Fruit fly (Drosophila melanogaster) whole organism, prepupa: ENCODE results near the gene kek6.

Experiments used
- CG10631 ChIP-seq: fragments of 200-800 bp; sonication (Bioruptor generic); optimal IDR thresholded peaks from 2 replicates; lab custom pipeline; 2016; ENCODE audit warnings: missing biosample characterization, missing genetic modification characterization
- CG11294 ChIP-seq: fragments of 200-800 bp; sonication (Bioruptor generic); IDR thresholded peaks from 2 replicates; pipeline ENCODE4 v1.3.6; 2022; ENCODE audit warnings: missing biosample characterization, missing genetic modification characterization
- CG15336 ChIP-seq: fragments of 200-800 bp; sonication (Bioruptor generic); IDR thresholded peaks from 2 replicates; pipeline ENCODE4 v1.3.6; 2022; ENCODE audit warnings: missing biosample characterization, missing genetic modification characterization
- CG1621 ChIP-seq: fragments of 200-800 bp; sonication (Bioruptor generic); optimal IDR thresholded peaks from 3 replicates; lab custom pipeline; 2018; ENCODE audit warnings: missing biosample characterization, mild to moderate bottlenecking, missing genetic modification characterization
- CG3032 ChIP-seq: fragments of 200-800 bp; optimal IDR thresholded peaks from 2 replicates; lab custom pipeline; 2019; ENCODE audit warnings: missing biosample characterization, mild to moderate bottlenecking, missing genetic modification characterization, moderate library complexity
- CG31627 ChIP-seq: fragments of 200-800 bp; sonication (Bioruptor generic); optimal IDR thresholded peaks from 3 replicates; lab custom pipeline; 2016; ENCODE audit warnings: missing biosample characterization, missing genetic modification characterization
- CG34406 ChIP-seq: fragments of 200-800 bp; sonication (Bioruptor generic); optimal IDR thresholded peaks from 3 replicates; lab custom pipeline; 2016; ENCODE audit warnings: missing biosample characterization, missing genetic modification characterization
- CG3919 ChIP-seq: fragments of 200-800 bp; sonication (Bioruptor generic); optimal IDR thresholded peaks from 3 replicates; lab custom pipeline; 2016; ENCODE audit warnings: missing biosample characterization, missing genetic modification characterization
- CG4318 ChIP-seq: fragments of 200-800 bp; sonication (Bioruptor generic); optimal IDR thresholded peaks from 3 replicates; lab custom pipeline; 2017; ENCODE audit warnings: missing biosample characterization, mild to moderate bottlenecking, missing genetic modification characterization
- CG6163 ChIP-seq: fragments of 200-800 bp; sonication (Bioruptor generic); IDR thresholded peaks from 3 replicates; pipeline ENCODE4 v1.3.6; 2022; ENCODE audit warnings: missing biosample characterization, missing genetic modification characterization
- CG6276 ChIP-seq: fragments of 200-800 bp; sonication (Bioruptor generic); optimal IDR thresholded peaks from 2 replicates; lab custom pipeline; 2017; ENCODE audit warnings: missing biosample characterization, mild to moderate bottlenecking, missing genetic modification characterization
- CG6792 ChIP-seq: fragments of 200-800 bp; sonication (Bioruptor generic); optimal IDR thresholded peaks from 3 replicates; lab custom pipeline; 2016; ENCODE audit warnings: missing biosample characterization, missing genetic modification characterization
- CG6808 ChIP-seq: fragments of 200-800 bp; sonication (Bioruptor generic); optimal IDR thresholded peaks from 3 replicates; lab custom pipeline; 2017; ENCODE audit warnings: missing biosample characterization, missing genetic modification characterization, mild to moderate bottlenecking, moderate library complexity, missing genetic modification reagents
- CG6854 ChIP-seq: fragments of 200-800 bp; sonication (Bioruptor generic); optimal IDR thresholded peaks from 2 replicates; lab custom pipeline; 2017; ENCODE audit warnings: missing biosample characterization, mild to moderate bottlenecking, missing genetic modification characterization
- CG7368 ChIP-seq: fragments of 200-800 bp; sonication (Bioruptor generic); optimal IDR thresholded peaks from 3 replicates; lab custom pipeline; 2016; ENCODE audit warnings: missing biosample characterization, missing genetic modification characterization
- CG8319 ChIP-seq: fragments of 200-800 bp; sonication (Bioruptor generic); optimal IDR thresholded peaks from 3 replicates; lab custom pipeline; 2016; ENCODE audit warnings: missing biosample characterization, missing genetic modification characterization
- CG8632 ChIP-seq: fragments of 200-800 bp; sonication (Bioruptor generic); optimal IDR thresholded peaks from 3 replicates; lab custom pipeline; 2016; ENCODE audit warnings: missing biosample characterization, missing genetic modification characterization
- Eip78C ChIP-seq: fragments of 200-800 bp; sonication (Bioruptor generic); peaks from one replicate; lab custom pipeline; 2016; ENCODE audit warnings: missing biosample characterization, missing genetic modification characterization
- Ets21C ChIP-seq: fragments of 200-800 bp; sonication (Bioruptor generic); optimal IDR thresholded peaks from 3 replicates; lab custom pipeline; 2016; ENCODE audit warnings: missing biosample characterization, missing genetic modification characterization
- Ets96B ChIP-seq: fragments of 200-800 bp; optimal IDR thresholded peaks from 2 replicates; lab custom pipeline; 2019; ENCODE audit warnings: missing biosample characterization, mild to moderate bottlenecking, missing genetic modification characterization, moderate library complexity
- Gug ChIP-seq: fragments of 200-800 bp; sonication (Bioruptor generic); IDR thresholded peaks from 2 replicates; pipeline ENCODE4 v1.3.6; 2022; ENCODE audit warnings: missing biosample characterization, missing genetic modification characterization
- Hr39 ChIP-seq: fragments of 200-800 bp; sonication (Bioruptor generic); optimal IDR thresholded peaks from 2 replicates; lab custom pipeline; 2016; ENCODE audit warnings: missing biosample characterization, missing genetic modification characterization
- Hr4 ChIP-seq: fragments of 200-800 bp; sonication (Bioruptor generic); optimal IDR thresholded peaks from 3 replicates; lab custom pipeline; 2016; ENCODE audit warnings: missing biosample characterization, missing genetic modification characterization
- Lpt ChIP-seq: fragments of 200-800 bp; sonication (Bioruptor generic); optimal IDR thresholded peaks from 3 replicates; lab custom pipeline; 2016; ENCODE audit warnings: missing biosample characterization, missing genetic modification characterization
- Met ChIP-seq: fragments of 200-800 bp; sonication (Bioruptor generic); optimal IDR thresholded peaks from 3 replicates; lab custom pipeline; 2016; ENCODE audit warnings: missing biosample characterization, missing genetic modification characterization
- OdsH ChIP-seq: fragments of 200-800 bp; sonication (Bioruptor generic); optimal IDR thresholded peaks from 3 replicates; lab custom pipeline; 2016; ENCODE audit warnings: missing biosample characterization, missing genetic modification characterization
- Smox ChIP-seq: fragments of 200-800 bp; sonication (Bioruptor generic); optimal IDR thresholded peaks from 3 replicates; lab custom pipeline; 2016; ENCODE audit warnings: missing biosample characterization, missing genetic modification characterization
- Sox102F ChIP-seq: fragments of 200-800 bp; sonication (Bioruptor generic); optimal IDR thresholded peaks from 2 replicates; lab custom pipeline; 2016; ENCODE audit warnings: missing biosample characterization, mild to moderate bottlenecking, missing genetic modification characterization
- achi ChIP-seq: fragments of 200-800 bp; sonication (Bioruptor generic); optimal IDR thresholded peaks from 3 replicates; lab custom pipeline; 2016; ENCODE audit warnings: missing biosample characterization, missing genetic modification characterization
- acj6 ChIP-seq: fragments of 200-800 bp; sonication (Bioruptor generic); optimal IDR thresholded peaks from 3 replicates; lab custom pipeline; 2016; ENCODE audit warnings: missing biosample characterization, missing genetic modification characterization
- dac ChIP-seq: fragments of 200-800 bp; sonication (Bioruptor generic); optimal IDR thresholded peaks from 2 replicates; lab custom pipeline; 2017; ENCODE audit warnings: missing biosample characterization, mild to moderate bottlenecking, missing genetic modification characterization
- dsx ChIP-seq: fragments of 200-800 bp; optimal IDR thresholded peaks from 3 replicates; lab custom pipeline; 2019; ENCODE audit warnings: missing biosample characterization, mild to moderate bottlenecking, missing genetic modification characterization, moderate library complexity; ENCODE audit not compliant: poor library complexity, severe bottlenecking
- eg ChIP-seq: fragments of 200-800 bp; sonication (Bioruptor generic); IDR thresholded peaks from 3 replicates; pipeline ENCODE4 v1.3.6; 2022; ENCODE audit warnings: missing biosample characterization, missing genetic modification characterization
- fd59A ChIP-seq: fragments of 200-800 bp; sonication (Bioruptor generic); optimal IDR thresholded peaks from 2 replicates; lab custom pipeline; 2017; ENCODE audit warnings: missing biosample characterization, mild to moderate bottlenecking, missing genetic modification characterization, missing genetic modification reagents
- fkh ChIP-seq: fragments of 200-800 bp; sonication (Bioruptor generic); optimal IDR thresholded peaks from 3 replicates; lab custom pipeline; 2017; ENCODE audit warnings: missing biosample characterization, mild to moderate bottlenecking, missing genetic modification characterization, moderate library complexity
- net ChIP-seq: fragments of 200-800 bp; sonication (Bioruptor generic); optimal IDR thresholded peaks from 3 replicates; lab custom pipeline; 2016; ENCODE audit warnings: missing biosample characterization, missing genetic modification characterization
- pdm3 ChIP-seq: fragments of 200-800 bp; sonication (Bioruptor generic); optimal IDR thresholded peaks from 3 replicates; lab custom pipeline; 2016; ENCODE audit warnings: missing biosample characterization, missing genetic modification characterization
- salr ChIP-seq, 2 experiments: fragments of 200-800 bp; sonication (Bioruptor generic); optimal IDR thresholded peaks; 3 replicates each; lab custom pipeline; 2016 to 2018; ENCODE audit warnings: missing biosample characterization in 2 of 2, missing genetic modification characterization in 2 of 2, mild to moderate bottlenecking in 1 of 2
- spab ChIP-seq: fragments of 200-800 bp; sonication (Bioruptor generic); optimal IDR thresholded peaks from 2 replicates; lab custom pipeline; 2017; ENCODE audit warnings: missing biosample characterization, mild to moderate bottlenecking, missing genetic modification characterization, missing genetic modification reagents
- svp ChIP-seq: fragments of 200-800 bp; sonication (Bioruptor generic); peaks from one replicate; lab custom pipeline; 2016; ENCODE audit warnings: missing biosample characterization, missing genetic modification characterization
- topi ChIP-seq: fragments of 200-800 bp; sonication (Bioruptor generic); optimal IDR thresholded peaks from 3 replicates; lab custom pipeline; 2016; ENCODE audit warnings: missing biosample characterization, missing genetic modification characterization
- vri ChIP-seq: fragments of 200-800 bp; sonication (Bioruptor generic); optimal IDR thresholded peaks from 3 replicates; lab custom pipeline; 2016; ENCODE audit warnings: missing biosample characterization, mild to moderate bottlenecking, missing genetic modification characterization

kek6 gene

dm6 chr3R:31616001-31616400 is 5.9 kb upstream of the kek6 start, which contains the start of the genes Mnat9 and CG1792 (continued):
- peak; percentile 99 for TF ChIP-seq Ets96B
- TF ChIP-seq OdsH (GFP tag; lab: Kevin White, UChicago), result peak; percentile 100
- peak; percentile 99 for TF ChIP-seq Hr39 (GFP tag; lab: Kevin White, UChicago)
- TF ChIP-seq vri (GFP tag; lab: Kevin White, UChicago), result peak; percentile 98
- peak; percentile 99 for TF ChIP-seq CG3919 (GFP tag; lab: Kevin White, UChicago)
- TF ChIP-seq Gug (GFP tag; lab: Robert Waterston, UW), result peak; percentile 99
- TF ChIP-seq Smox (GFP tag; lab: Kevin White, UChicago), result peak; percentile 99
- peak; percentile 98 for TF ChIP-seq CG6792
- peak; percentile 100 for TF ChIP-seq eg (GFP tag; lab: Robert Waterston, UW)
- TF ChIP-seq CG6276 (GFP tag; lab: Kevin White, UChicago), result peak; percentile 96
- peak; percentile 99 for TF ChIP-seq Hr4 (GFP tag; lab: Kevin White, UChicago)
- peak; percentile 100 for TF ChIP-seq pdm3 (GFP tag; lab: Kevin White, UChicago)
- TF ChIP-seq CG7368, result peak; percentile 99
- TF ChIP-seq CG15336, result peak; percentile 98
- peak; percentile 92 for TF ChIP-seq CG6808 (GFP tag; lab: Kevin White, UChicago)
- peak; percentile 97 for TF ChIP-seq Sox102F (GFP tag; lab: Kevin White, UChicago)
- TF ChIP-seq Met (GFP tag; lab: Kevin White, UChicago), result peak; percentile 99
- TF ChIP-seq achi (GFP tag; lab: Kevin White, UChicago), result peak; percentile 98
- TF ChIP-seq dsx (GFP tag; lab: Kevin White, UChicago), result peak; percentile 98
- peak; percentile 99 for TF ChIP-seq svp (GFP tag; lab: Kevin White, UChicago)
- peak; percentile 99 for TF ChIP-seq Lpt (GFP tag; lab: Kevin White, UChicago)
- peak; percentile 99 for TF ChIP-seq net (GFP tag; lab: Kevin White, UChicago)
- peak; percentile 98 to 99 for TF ChIP-seq salr (GFP tag; optimal IDR thresholded peaks at IDR 0.05; lab: Kevin White, UChicago)
- TF ChIP-seq CG6854 (GFP tag; lab: Kevin White, UChicago), result peak; percentile 94

dm6 chr3R:31617801-31618200 is 4.1 kb upstream of the kek6 start, which contains the start of gene pasha:
pasha (plus strand) TSS chr3R:31617977.
- TF ChIP-seq fkh, result peak; percentile 44
- no peak for TF ChIP-seq Hr39 (GFP tag; lab: Kevin White, UChicago)
- peak; percentile 13 for TF ChIP-seq dsx (GFP tag; lab: Kevin White, UChicago)
- no peak for TF ChIP-seq Hr4 (GFP tag; lab: Kevin White, UChicago)
- TF ChIP-seq, all 60 proteins: peak for 2

- no peak for TF ChIP-seq CG6276 (GFP tag; lab: Kevin White, UChicago)
- no peak for TF ChIP-seq Met (GFP tag; lab: Kevin White, UChicago)
- TF ChIP-seq, all 60 proteins: peak for 0
Observed at dm6 chr3R:31622648-31623047, 712 bp downstream of the kek6 start.

- TF ChIP-seq CG4318 (GFP tag; lab: Kevin White, UChicago) (no peak), dac (GFP tag; lab: Kevin White, UChicago) (no peak), Lpt (GFP tag; lab: Kevin White, UChicago) (no peak), CG7368 (no peak), OdsH (GFP tag; lab: Kevin White, UChicago) (no peak), fd59A (GFP tag; lab: Kevin White, UChicago) (no peak), CG8632 (GFP tag; lab: Kevin White, UChicago) (no peak), acj6 (no peak)
Observed at dm6 chr3R:31626237-31626636, 4.3 kb downstream of the kek6 start.

- TF ChIP-seq achi (GFP tag; lab: Kevin White, UChicago), result peak; percentile 0
- no peak for TF ChIP-seq CG3032 (tag; lab: Kevin White, UChicago)
- TF ChIP-seq Hr4 (GFP tag; lab: Kevin White, UChicago), result peak; percentile 69
- TF ChIP-seq Eip78C (GFP tag; lab: Kevin White, UChicago), result peak; percentile 69
- TF ChIP-seq spab (GFP tag; lab: Kevin White, UChicago), result no peak
- no peak for TF ChIP-seq Met (GFP tag; lab: Kevin White, UChicago)
- TF ChIP-seq svp (GFP tag; lab: Kevin White, UChicago), result peak; percentile 68
- TF ChIP-seq CG1621, result no peak
- no peak for TF ChIP-seq CG34406 (GFP tag; lab: Kevin White, UChicago)
- peak; percentile 24 for TF ChIP-seq CG10631 (GFP tag; lab: Kevin White, UChicago)
- no peak for TF ChIP-seq CG6792
- TF ChIP-seq fkh, result no peak
- TF ChIP-seq CG8319 (GFP tag; lab: Kevin White, UChicago), result no peak
- peak; percentile 21 for TF ChIP-seq pdm3 (GFP tag; lab: Kevin White, UChicago)
- TF ChIP-seq CG6276 (GFP tag; lab: Kevin White, UChicago), result peak; percentile 6
- no peak for TF ChIP-seq topi (GFP tag; lab: Kevin White, UChicago)
- peak; percentile 39 for TF ChIP-seq Lpt (GFP tag; lab: Kevin White, UChicago)
- TF ChIP-seq CG31627 (GFP tag; lab: Kevin White, UChicago), result no peak
- TF ChIP-seq Ets21C (GFP tag; lab: Kevin White, UChicago), result no peak
- no peak for TF ChIP-seq Smox (GFP tag; lab: Kevin White, UChicago)
- TF ChIP-seq CG6163 (GFP tag; lab: Robert Waterston, UW), result peak; percentile 55; the same call in 2 of the 3 replicates
- TF ChIP-seq CG11294, result no peak
Observed at dm6 chr3R:31627186-31627585, 5.2 kb downstream of the kek6 start.
